Fruit fly (Drosophila melanogaster) S2 (cell line): Measurements from ENCODE around the gene CG16736.

ENCODE experiments used
- CG8478 ChIP-seq: fragments of >200 bp; optimal IDR thresholded peaks from 2 replicates; lab custom pipeline; 2018
- CTCF ChIP-seq, 2 experiments: fragments of >200 bp; optimal IDR thresholded peaks; 2 replicates each; lab custom pipeline; 2018

The CG16736 gene

dm6 chr3R:9226701-9227313 lies 30.7 kb downstream of the CG16736 start:
- TF ChIP-seq CG8478 (lab: Kevin White, UChicago), result no peak
- TF ChIP-seq CTCF (optimal IDR thresholded peaks at IDR 0.05; lab: Kevin White, UChicago), result no peak

dm6 chr3R:9226146-9226545 lies 31.4 kb downstream of the CG16736 start:
- TF ChIP-seq CTCF (optimal IDR thresholded peaks at IDR 0.05; lab: Kevin White, UChicago), result no peak
- no peak for TF ChIP-seq CG8478 (lab: Kevin White, UChicago)

dm6 chr3R:9224807-9225206 lies 32.7 kb downstream of the CG16736 start:
- no peak for TF ChIP-seq CG8478 (lab: Kevin White, UChicago)
- TF ChIP-seq CTCF (optimal IDR thresholded peaks at IDR 0.05; lab: Kevin White, UChicago), result no peak

dm6 chr3R:9222355-9222754 lies 35.2 kb downstream of the CG16736 start:
- TF ChIP-seq CTCF (optimal IDR thresholded peaks at IDR 0.05; lab: Kevin White, UChicago) (no peak), CG8478 (lab: Kevin White, UChicago) (no peak)

- TF ChIP-seq CG8478 (lab: Kevin White, UChicago) (no peak), CTCF (optimal IDR thresholded peaks at IDR 0.05; lab: Kevin White, UChicago) (no peak)
Observed at dm6 chr3R:9220064-9220864, 37.3 kb downstream of the CG16736 start.

dm6 chr3R:9217607-9218006 lies 39.9 kb downstream of the CG16736 start:
- TF ChIP-seq CG8478 (lab: Kevin White, UChicago), result no peak
- TF ChIP-seq CTCF (optimal IDR thresholded peaks at IDR 0.05; lab: Kevin White, UChicago), result no peak

dm6 chr3R:9215551-9215950 lies 42.0 kb downstream of the CG16736 start:
- no peak for TF ChIP-seq CG8478 (lab: Kevin White, UChicago)
- no peak for TF ChIP-seq CTCF (optimal IDR thresholded peaks at IDR 0.05; lab: Kevin White, UChicago)

dm6 chr3R:9214235-9214634 lies 43.3 kb downstream of the CG16736 start:
- peak in 1 of 2 experiments; percentile 64 for TF ChIP-seq CTCF (optimal IDR thresholded peaks at IDR 0.05; lab: Kevin White, UChicago)
- TF ChIP-seq CG8478 (lab: Kevin White, UChicago), result no peak

- TF ChIP-seq CG8478 (lab: Kevin White, UChicago), result no peak
- no peak for TF ChIP-seq CTCF (optimal IDR thresholded peaks at IDR 0.05; lab: Kevin White, UChicago)
Observed at dm6 chr3R:9213029-9213428, 44.5 kb downstream of the CG16736 start.
